Worm (Caenorhabditis elegans): ENCODE data around the gene srbc-77.

Gene srbc-77

DNA sequence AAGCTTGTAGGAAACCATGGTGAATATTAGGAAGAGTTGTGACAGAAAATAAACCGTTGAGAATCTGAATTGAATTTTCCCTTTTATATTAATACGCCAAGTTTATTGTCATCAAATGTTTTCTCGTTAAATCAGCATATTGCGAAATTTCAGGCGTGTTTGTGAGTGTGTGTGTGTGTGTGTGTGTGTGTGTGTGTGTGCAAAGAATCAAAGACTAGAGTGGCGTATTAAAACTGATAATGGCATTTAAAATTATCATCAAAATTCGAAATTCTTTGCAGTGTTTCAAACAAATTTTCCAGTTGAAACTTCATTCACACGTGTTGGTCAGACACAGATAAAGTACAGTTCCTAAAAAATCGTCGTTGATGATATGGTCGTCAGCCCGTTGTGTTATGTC is 14.1 kb upstream of the srbc-77 start, which contains the start of gene gst-38:
Gene gst-38, minus strand, starts transcription at position 152 of the 400 bp plus-strand sequence.
- TF ChIP-seq cebp-1 (GFP tag; IDR thresholded peaks at IDR 0.05) = peak; percentile 86
- TF ChIP-seq cebp-1 (tag; optimal IDR thresholded peaks at IDR 0.05) = peak; percentile 93
- TF ChIP-seq attf-5 (GFP tag; optimal IDR thresholded peaks at IDR 0.05) = no peak
- no peak for TF ChIP-seq hlh-26 (GFP tag; conservative IDR thresholded peaks at IDR 0.05)
- no peak for TF ChIP-seq let-607 (tag; optimal IDR thresholded peaks at IDR 0.05)
- no peak for TF ChIP-seq gei-17 (GFP tag; optimal IDR thresholded peaks at IDR 0.05)
- TF ChIP-seq lag-1 (GFP tag; IDR thresholded peaks at IDR 0.05) = no peak
- no peak for TF ChIP-seq dox-1 (GFP tag; IDR thresholded peaks at IDR 0.05)
- peak; percentile 82 for TF ChIP-seq nhr-80 (tag; optimal IDR thresholded peaks at IDR 0.05)

DNA sequence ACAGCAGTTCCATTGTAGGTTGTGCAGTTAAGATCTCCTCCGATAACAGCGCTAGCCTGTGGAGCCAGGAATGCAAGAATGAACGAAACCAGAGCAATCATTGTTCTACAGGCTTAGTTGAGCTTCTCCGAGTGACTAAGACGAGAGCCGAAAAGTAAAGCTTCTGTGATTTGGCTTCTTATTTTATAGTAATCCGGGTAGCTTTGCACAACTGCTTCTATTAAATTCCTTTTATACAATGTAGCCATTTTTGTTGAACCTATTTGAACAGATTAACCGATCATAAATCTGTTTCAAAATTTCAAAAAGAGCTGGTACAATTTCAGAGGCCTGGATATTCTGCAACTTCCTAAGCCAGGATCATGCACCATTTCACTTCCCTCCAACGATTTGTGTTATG is 12.5 kb upstream of the srbc-77 start, which contains the start of gene F35E8.9:
Gene F35E8.9, minus strand, starts transcription at position 101 of the 400 bp plus-strand sequence.
- TF ChIP-seq ztf-3 (GFP tag; optimal IDR thresholded peaks at IDR 0.05) (no peak), hmg-20 (GFP tag; IDR thresholded peaks at IDR 0.05) (no peak), nfya-2 (GFP tag; IDR thresholded peaks at IDR 0.05) (no peak), ceh-27 (GFP tag; optimal IDR thresholded peaks at IDR 0.05) (no peak), pbrm-1 (GFP tag; IDR thresholded peaks at IDR 0.05) (no peak), hlh-26 (GFP tag; conservative IDR thresholded peaks at IDR 0.05) (no peak), madf-10 (tag; optimal IDR thresholded peaks at IDR 0.05) (no peak), lsy-27 (tag; optimal IDR thresholded peaks at IDR 0.05; ENCODE audit: borderline replicate concordance, insufficient read depth) (no peak), attf-6 (GFP tag; IDR thresholded peaks at IDR 0.05) (no peak), him-1 (tag; optimal IDR thresholded peaks at IDR 0.05) (no peak), ztf-6 (GFP tag; IDR thresholded peaks at IDR 0.05) (no peak), rpc-1 (optimal IDR thresholded peaks at IDR 0.05) (no peak), rpc-1 (tag; optimal IDR thresholded peaks at IDR 0.05) (no peak), B0019.2 (GFP tag; conservative IDR thresholded peaks at IDR 0.05) (no peak), K12H6.12 (tag; optimal IDR thresholded peaks at IDR 0.05) (no peak), F23B12.7 (tag; optimal IDR thresholded peaks at IDR 0.05; ENCODE audit: insufficient read depth) (no peak)

DNA sequence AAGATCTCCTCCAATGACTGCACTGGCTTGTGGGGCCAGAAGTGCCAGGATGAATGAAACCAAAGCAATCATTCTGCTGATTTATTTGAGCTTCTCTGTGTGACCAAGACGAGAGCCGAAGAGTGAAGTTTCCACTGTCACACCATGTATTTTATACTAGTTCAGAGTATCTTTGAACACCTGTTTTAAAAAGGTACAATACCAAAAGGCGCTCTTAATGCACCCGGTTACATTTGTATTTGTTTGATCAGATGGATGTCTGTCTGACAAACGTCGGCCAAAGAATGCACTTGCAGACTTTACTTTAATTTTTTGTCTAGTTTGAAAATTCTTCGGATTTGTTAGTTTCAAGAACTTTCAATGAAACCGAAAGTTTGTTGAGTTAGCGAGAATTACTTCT is 9.7 kb upstream of the srbc-77 start, which contains the start of gene F35E8.10:
Gene F35E8.10, minus strand, starts transcription at position 101 of the 400 bp plus-strand sequence.
- TF ChIP-seq pbrm-1 (GFP tag; IDR thresholded peaks at IDR 0.05) = no peak
- no peak for TF ChIP-seq tlf-1 (GFP tag; optimal IDR thresholded peaks at IDR 0.05)
- TF ChIP-seq F49E8.2 (tag; optimal IDR thresholded peaks at IDR 0.05; ENCODE audit: insufficient read depth) = no peak
- TF ChIP-seq F23B12.7 (tag; optimal IDR thresholded peaks at IDR 0.05; ENCODE audit: insufficient read depth) = no peak
- TF ChIP-seq ztf-6 (GFP tag; IDR thresholded peaks at IDR 0.05) = no peak
- TF ChIP-seq D2030.7 (GFP tag; IDR thresholded peaks at IDR 0.05) = no peak
- no peak for TF ChIP-seq bed-2 (GFP tag; IDR thresholded peaks at IDR 0.05)
- TF ChIP-seq B0336.3 (GFP tag; IDR thresholded peaks at IDR 0.05) = no peak
- no peak for TF ChIP-seq mcd-1 (GFP tag; IDR thresholded peaks at IDR 0.05)
- TF ChIP-seq ztf-3 (GFP tag; optimal IDR thresholded peaks at IDR 0.05) = no peak
- TF ChIP-seq pha-4 (tag; optimal IDR thresholded peaks at IDR 0.05) = no peak
- no peak for TF ChIP-seq ztf-25 (GFP tag; IDR thresholded peaks at IDR 0.05)
- no peak for TF ChIP-seq madf-3 (GFP tag; IDR thresholded peaks at IDR 0.05)
- TF ChIP-seq nhr-27 (tag; optimal IDR thresholded peaks at IDR 0.05) = no peak
- no peak for TF ChIP-seq aptf-2 (GFP tag; conservative IDR thresholded peaks at IDR 0.05)
